Fruit fly (Drosophila melanogaster): ENCODE data around the gene Npc2h.
A peak's percentile ranks its signal among the peaks of the same experiment; 100 is the strongest.

The Npc2h gene

DNA sequence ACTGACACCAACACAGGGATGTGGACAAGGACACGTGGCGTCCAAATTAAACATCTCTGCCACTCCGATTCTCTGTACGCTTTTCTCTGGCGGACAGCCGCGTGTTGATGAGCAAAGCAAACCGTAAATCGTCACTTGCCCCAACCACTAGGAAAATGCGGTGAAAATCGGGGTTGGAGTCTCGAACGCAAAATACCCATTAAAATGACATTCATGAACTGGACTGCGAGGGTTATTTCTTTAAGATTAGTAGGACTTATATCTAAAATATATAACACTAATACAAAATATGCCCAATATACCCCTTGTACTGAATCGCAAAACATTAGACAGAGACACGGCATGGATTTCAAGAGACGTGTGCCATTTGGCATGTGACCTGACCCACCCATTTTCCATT is 27.6 kb downstream of the Npc2h start (continued):
- TF ChIP-seq tll (GFP tag; optimal IDR thresholded peaks at IDR 0.05) (no peak), aop (GFP tag; IDR thresholded peaks at IDR 0.05) (no peak), CG13123 (GFP tag; optimal IDR thresholded peaks at IDR 0.05) (no peak), knrl (GFP tag; IDR thresholded peaks at IDR 0.05; ENCODE audit: partially characterized antibody) (no peak), CG14014 (GFP tag; IDR thresholded peaks at IDR 0.05) (no peak), Nf-YA (GFP tag; IDR thresholded peaks at IDR 0.05) (no peak), pros (GFP tag; optimal IDR thresholded peaks at IDR 0.05) (no peak), slbo (GFP tag; IDR thresholded peaks at IDR 0.05) (peak; percentile 37; the same call in 1 of the 2 replicates), pho (GFP tag; optimal IDR thresholded peaks at IDR 0.05) (no peak), CG15479 (GFP tag; optimal IDR thresholded peaks at IDR 0.05) (no peak), eyg (GFP tag; optimal IDR thresholded peaks at IDR 0.05) (no peak), Asciz (GFP tag; optimal IDR thresholded peaks at IDR 0.05) (no peak), Gug (GFP tag; IDR thresholded peaks at IDR 0.05) (0 out of 4 replicates have a peak, but pooled peaks have one; percentile 6), Atf3 (GFP tag; optimal IDR thresholded peaks at IDR 0.05) (no peak), pum (GFP tag; optimal IDR thresholded peaks at IDR 0.05) (no peak), CG6254 (GFP tag; optimal IDR thresholded peaks at IDR 0.05) (no peak), CG12071 (GFP tag; optimal IDR thresholded peaks at IDR 0.05) (no peak), cwo (GFP tag; optimal IDR thresholded peaks at IDR 0.05) (no peak), kah (GFP tag; optimal IDR thresholded peaks at IDR 0.05) (no peak), rib (GFP tag; IDR thresholded peaks at IDR 0.05) (no peak), Sin3A (optimal IDR thresholded peaks at IDR 0.05) (no peak), sima (GFP tag; optimal IDR thresholded peaks at IDR 0.05) (no peak), HLH4C (GFP tag; IDR thresholded peaks at IDR 0.05; ENCODE audit: partially characterized antibody) (no peak), Ravus (GFP tag; IDR thresholded peaks at IDR 0.05) (no peak), CG13894 (tag; optimal IDR thresholded peaks at IDR 0.05) (no peak), odd (GFP tag; optimal IDR thresholded peaks at IDR 0.05) (no peak), CG3726 (GFP tag; IDR thresholded peaks at IDR 0.05) (no peak), dmrt99B (tag; optimal IDR thresholded peaks at IDR 0.05) (peak; percentile 48), Lim3 (GFP tag; IDR thresholded peaks at IDR 0.05) (no peak), ttk (GFP tag; IDR thresholded peaks at IDR 0.05) (no peak), CG8089 (GFP tag; optimal IDR thresholded peaks at IDR 0.05) (no peak), Kr (GFP tag; optimal IDR thresholded peaks at IDR 0.05) (no peak), hth (optimal IDR thresholded peaks at IDR 0.05) (no peak), CG3281 (GFP tag; optimal IDR thresholded peaks at IDR 0.05) (no peak), gce (GFP tag; IDR thresholded peaks at IDR 0.05) (no peak), Dfd (GFP tag; optimal IDR thresholded peaks at IDR 0.05) (no peak), tup (GFP tag; optimal IDR thresholded peaks at IDR 0.05) (no peak), tio (GFP tag; optimal IDR thresholded peaks at IDR 0.05) (no peak), en (GFP tag; optimal IDR thresholded peaks at IDR 0.05) (no peak), slou (GFP tag; optimal IDR thresholded peaks at IDR 0.05) (no peak), Opbp (GFP tag; IDR thresholded peaks at IDR 0.05; ENCODE audit: partially characterized antibody) (no peak), run (tag; optimal IDR thresholded peaks at IDR 0.05) (no peak), pita (GFP tag; optimal IDR thresholded peaks at IDR 0.05) (no peak), chinmo (GFP tag; IDR thresholded peaks at IDR 0.05; ENCODE audit: partially characterized antibody) (no peak), chif (GFP tag; optimal IDR thresholded peaks at IDR 0.05) (peak in 1 of 2 experiments; percentile 21), CG17912 (GFP tag; optimal IDR thresholded peaks at IDR 0.05) (no peak), vnd (GFP tag; IDR thresholded peaks at IDR 0.05; ENCODE audit: partially characterized antibody) (no peak), BtbVII (GFP tag; optimal IDR thresholded peaks at IDR 0.05) (no peak), sqz (GFP tag; optimal IDR thresholded peaks at IDR 0.05) (no peak), CG10543 (GFP tag; optimal IDR thresholded peaks at IDR 0.05) (no peak), CG9817 (tag; optimal IDR thresholded peaks at IDR 0.05) (no peak), fd102C (GFP tag; optimal IDR thresholded peaks at IDR 0.05) (no peak)

All from whole organism, embryonic.